Worm (Caenorhabditis elegans): ENCODE measurements around the gene K07H8.7.

- TF ChIP-seq zag-1 (tag; optimal IDR thresholded peaks at IDR 0.05) (no peak), ama-1 (optimal IDR thresholded peaks at IDR 0.05) (no peak), nhr-25 (tag; optimal IDR thresholded peaks at IDR 0.05) (no peak), ceh-16 (tag; optimal IDR thresholded peaks at IDR 0.05) (no peak), aly-2 (tag; optimal IDR thresholded peaks at IDR 0.05) (no peak), jun-1 (tag; optimal IDR thresholded peaks at IDR 0.05) (no peak)
Observed at ce11 chrIV:8307408-8307807, 47.6 kb upstream of the K07H8.7 start.
